Worm (Caenorhabditis elegans): Measurements from ENCODE around the gene T20D4.10.
"Not testable (repeated sequence)": the region's sequence is repeated elsewhere in the genome, so short reads cannot be mapped to it uniquely, and the experiment has no call there.

The T20D4.10 gene

DNA sequence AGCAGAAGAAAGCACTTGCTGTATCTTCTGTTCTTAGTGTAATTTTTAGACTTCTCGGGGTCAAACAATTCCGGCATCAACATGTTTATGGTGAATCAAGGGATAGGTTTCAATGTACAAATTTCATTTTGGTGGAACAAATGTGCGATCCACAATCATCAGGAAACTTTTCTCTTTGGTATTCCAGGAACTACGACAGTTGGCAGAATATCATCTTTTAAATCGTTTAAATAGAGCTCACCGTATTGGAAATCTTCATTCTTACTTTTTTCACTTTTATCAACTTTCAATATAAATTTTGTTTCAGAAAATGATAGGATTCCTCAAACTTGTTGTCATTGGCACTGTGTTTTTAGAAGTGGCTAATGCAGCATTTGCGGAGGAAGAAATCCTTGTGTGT, 3.3 kb upstream of the T20D4.10 start, which contains the start of gene T20D4.12:
Gene T20D4.12 (plus strand): TSS at position 301 of the 400 bp plus-strand sequence.
- not testable (repeated sequence) for TF ChIP-seq dao-5, him-1, W03F9.2 (tag; optimal IDR thresholded peaks at IDR 0.05)

DNA sequence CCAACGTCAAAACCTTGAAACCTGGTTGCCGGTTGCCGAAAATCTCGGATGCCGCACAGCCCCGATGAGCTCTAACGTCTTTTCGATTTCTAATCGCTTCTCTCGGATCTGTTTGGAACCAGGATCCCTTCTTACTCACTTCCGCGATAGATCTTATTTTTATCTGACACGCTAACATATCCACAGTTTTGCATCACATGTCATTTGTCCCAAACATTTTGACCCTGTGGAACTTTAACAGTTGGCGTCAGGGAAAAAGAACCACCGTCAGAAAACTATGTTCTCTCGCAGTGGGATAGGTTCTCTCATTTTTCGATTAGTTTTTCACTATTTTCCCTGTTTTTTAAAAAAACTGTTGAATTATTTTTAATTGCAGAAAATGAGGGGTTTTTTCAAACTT, 1.7 kb upstream of the T20D4.10 start, which contains the start of gene T20D4.11:
Gene T20D4.11 (plus strand): TSS at position 377 of the 400 bp plus-strand sequence.
- no peak for TF ChIP-seq him-1 (tag; optimal IDR thresholded peaks at IDR 0.05)
- no peak for TF ChIP-seq dao-5 (tag; optimal IDR thresholded peaks at IDR 0.05)
- no peak for TF ChIP-seq W03F9.2 (tag; optimal IDR thresholded peaks at IDR 0.05)

DNA sequence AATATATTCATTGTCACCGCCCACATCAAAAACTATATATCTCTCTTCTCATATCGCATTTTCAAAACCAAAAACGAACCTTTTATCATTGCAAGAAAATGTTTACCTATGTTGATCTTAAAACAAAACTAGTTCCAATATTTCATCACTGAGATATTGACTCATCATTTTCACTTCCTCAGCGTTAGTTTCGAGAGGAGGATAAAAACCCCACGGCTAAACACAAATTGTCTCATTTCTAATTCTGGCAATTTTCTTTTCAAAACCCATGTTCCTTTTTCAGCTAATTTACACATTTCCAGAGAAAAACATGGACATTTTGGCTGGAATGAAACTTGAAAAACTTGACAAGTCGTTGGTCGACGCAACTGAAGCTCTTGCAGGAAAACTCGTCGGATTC, 8.6 kb downstream of the T20D4.10 start, which contains the start of gene T20D4.7:
Gene T20D4.7 (plus strand): TSS at position 301 of the 400 bp plus-strand sequence.
- TF ChIP-seq W03F9.2 (tag; optimal IDR thresholded peaks at IDR 0.05) (no peak), dao-5 (tag; optimal IDR thresholded peaks at IDR 0.05) (no peak), him-1 (tag; optimal IDR thresholded peaks at IDR 0.05) (no peak)

DNA sequence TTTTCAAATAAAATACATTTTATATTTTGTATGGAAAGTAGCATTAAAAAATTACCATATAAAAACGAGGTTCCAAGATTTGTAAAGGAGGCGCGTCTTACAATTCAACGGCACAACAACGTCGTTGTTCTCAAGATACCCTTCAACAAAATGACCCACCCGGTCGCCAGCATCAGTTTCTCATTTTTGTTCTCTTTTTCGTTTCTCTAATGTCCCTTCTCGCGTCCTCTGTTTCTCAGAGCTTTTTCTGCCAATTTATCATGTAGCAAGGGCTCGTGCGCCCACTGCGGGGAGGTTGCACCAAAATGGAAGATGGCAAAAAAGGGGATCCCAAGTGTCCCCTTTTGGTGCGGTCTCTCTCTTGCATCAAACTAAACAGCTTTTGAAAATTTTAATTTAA, 9.4 kb downstream of the T20D4.10 start:
- TF ChIP-seq him-1 (tag; optimal IDR thresholded peaks at IDR 0.05) (no peak), dao-5 (tag; optimal IDR thresholded peaks at IDR 0.05) (no peak), W03F9.2 (tag; optimal IDR thresholded peaks at IDR 0.05) (no peak)

DNA sequence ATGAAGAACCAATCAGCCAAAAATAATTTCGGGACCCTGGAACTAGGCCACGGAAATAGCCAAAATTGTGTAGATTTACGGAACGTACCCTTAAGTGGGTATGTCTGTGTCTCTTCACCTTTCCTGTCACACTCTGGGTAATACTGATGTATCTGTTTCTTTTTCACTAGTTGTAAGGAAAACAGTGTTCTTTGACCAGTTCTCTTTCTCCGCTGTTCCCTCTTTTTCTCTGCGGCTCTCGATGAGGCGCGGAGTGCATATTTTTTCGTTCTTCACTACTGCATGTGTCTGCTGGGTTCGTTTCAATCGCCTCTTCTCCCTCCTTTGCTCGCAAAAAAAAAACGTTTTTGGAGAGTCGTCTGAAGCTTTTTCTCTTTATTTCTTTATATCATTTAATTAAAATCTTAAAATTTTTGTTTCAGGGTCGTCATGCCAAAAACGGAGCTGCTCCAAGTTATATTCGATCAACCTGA, 10.1 kb downstream of the T20D4.10 start, which contains the start of gene arrd-22:
Gene arrd-22 (plus strand): TSS at position 423 of the 473 bp plus-strand sequence.
- TF ChIP-seq him-1 (tag; optimal IDR thresholded peaks at IDR 0.05), result no peak
- no peak for TF ChIP-seq dao-5 (tag; optimal IDR thresholded peaks at IDR 0.05)

DNA sequence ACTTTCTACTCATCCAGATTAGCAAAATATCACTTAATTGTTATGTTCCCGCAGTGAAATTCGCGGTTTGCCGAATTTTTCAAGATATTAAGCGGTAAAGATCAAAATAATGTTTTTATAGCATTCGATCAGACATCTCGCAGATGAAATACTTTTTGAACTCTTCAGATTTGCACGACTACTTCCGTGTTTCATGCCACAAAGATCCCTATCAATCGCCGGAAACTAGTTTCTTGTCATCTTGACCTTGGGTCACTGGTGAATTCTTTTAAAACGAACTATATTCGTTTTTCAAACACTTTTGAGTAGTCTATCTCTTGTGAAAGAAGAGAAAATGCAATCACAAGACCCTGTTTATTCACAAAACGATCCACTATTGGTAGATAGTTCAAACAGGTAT, 13.0 kb downstream of the T20D4.10 start, which contains the start of gene txt-11:
Gene txt-11 (plus strand): TSS at position 301 of the 400 bp plus-strand sequence.
- TF ChIP-seq dao-5 (tag; optimal IDR thresholded peaks at IDR 0.05) (no peak), W03F9.2 (tag; optimal IDR thresholded peaks at IDR 0.05) (no peak), him-1 (tag; optimal IDR thresholded peaks at IDR 0.05) (no peak)

DNA sequence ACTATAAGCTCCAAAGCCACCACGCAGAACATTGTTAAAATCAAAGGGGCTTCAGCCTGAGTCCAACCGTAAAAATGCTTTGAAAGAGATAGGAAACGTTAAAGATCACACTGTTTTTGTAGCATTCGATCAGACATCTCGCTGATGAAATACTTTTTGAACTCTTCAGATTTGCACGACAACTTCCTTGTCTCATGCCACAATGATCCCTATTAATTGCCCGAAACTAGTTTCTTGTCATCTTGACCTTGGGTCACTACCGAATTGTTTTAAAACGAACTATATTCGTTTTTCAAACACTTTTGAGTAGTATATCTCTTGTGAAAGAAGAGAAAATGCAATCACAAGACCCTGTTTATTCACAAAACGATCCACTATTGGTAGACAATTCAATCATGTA, 17.9 kb downstream of the T20D4.10 start, which contains the start of gene T20D4.3:
Gene T20D4.3 (plus strand): TSS at position 301 of the 400 bp plus-strand sequence.
- TF ChIP-seq him-1 (tag; optimal IDR thresholded peaks at IDR 0.05) (no peak), dao-5 (tag; optimal IDR thresholded peaks at IDR 0.05) (no peak), W03F9.2 (tag; optimal IDR thresholded peaks at IDR 0.05) (no peak)

DNA sequence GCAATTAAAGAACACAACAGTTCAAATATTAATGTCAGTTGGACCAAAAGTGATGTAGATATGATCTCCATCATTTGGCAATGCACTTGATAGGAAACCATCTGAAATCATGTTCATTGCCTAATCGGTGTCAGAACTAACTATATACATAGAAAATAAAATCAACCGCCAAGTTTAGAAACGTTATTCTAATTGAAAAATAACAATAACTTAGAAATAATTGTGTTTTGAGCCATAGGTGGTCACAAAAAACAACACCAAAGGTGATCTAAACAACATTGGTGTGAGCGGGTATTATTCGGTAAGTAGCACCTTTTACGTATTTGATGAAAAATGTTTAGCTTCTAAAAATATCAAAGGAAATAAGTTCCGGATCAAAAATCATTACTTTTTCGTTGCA, 24.3 kb downstream of the T20D4.10 start, which contains the start of gene srab-21:
Gene srab-21 (minus strand): TSS at position 101 of the 400 bp plus-strand sequence.
- TF ChIP-seq dao-5 (tag; optimal IDR thresholded peaks at IDR 0.05), result no peak
- TF ChIP-seq W03F9.2 (tag; optimal IDR thresholded peaks at IDR 0.05), result no peak
- no peak for TF ChIP-seq him-1 (tag; optimal IDR thresholded peaks at IDR 0.05)

DNA sequence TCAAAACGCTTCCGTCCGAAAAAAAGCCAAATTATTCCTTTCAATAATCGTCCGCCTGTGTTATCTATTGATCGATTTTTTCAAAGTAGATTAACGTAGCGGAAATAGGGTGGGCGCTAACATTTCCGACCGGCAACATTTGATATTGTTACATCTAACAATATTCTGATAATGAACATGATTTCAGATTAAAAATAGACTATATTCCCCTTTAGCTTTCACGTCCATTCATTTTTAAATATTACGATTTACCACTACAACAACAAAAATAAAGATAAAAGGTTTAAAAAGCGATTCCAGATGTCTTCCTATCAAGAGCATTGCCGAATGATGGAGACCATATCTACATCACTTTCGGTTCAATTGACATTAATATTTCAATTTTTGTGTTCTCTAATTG, 26.0 kb downstream of the T20D4.10 start, which contains the start of gene srab-22:
Gene srab-22 (plus strand): TSS at position 301 of the 400 bp plus-strand sequence.
- TF ChIP-seq dao-5 (tag; optimal IDR thresholded peaks at IDR 0.05) (no peak), him-1 (tag; optimal IDR thresholded peaks at IDR 0.05) (no peak), W03F9.2 (tag; optimal IDR thresholded peaks at IDR 0.05) (no peak)

DNA sequence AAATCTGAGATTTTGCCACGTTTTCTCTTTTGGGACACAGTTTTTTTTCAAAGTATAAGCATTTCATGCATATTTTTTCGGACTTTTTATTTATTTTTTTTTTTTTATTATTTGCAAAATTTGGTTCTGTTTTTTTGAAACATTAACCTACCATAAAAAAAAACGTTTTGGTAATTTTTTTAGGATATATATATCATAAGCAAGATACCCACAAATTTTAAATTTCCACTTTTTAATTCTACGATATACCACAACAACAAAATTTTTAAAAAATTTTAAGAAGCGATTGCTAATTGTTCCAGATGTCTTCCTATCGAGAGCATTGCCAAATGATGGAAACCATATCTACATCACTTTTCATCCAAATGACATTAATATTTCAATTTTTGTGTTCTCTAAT, 28.6 kb downstream of the T20D4.10 start, which contains the start of gene srab-20:
Gene srab-20 (plus strand): TSS at position 301 of the 400 bp plus-strand sequence.
- no peak for TF ChIP-seq him-1 (tag; optimal IDR thresholded peaks at IDR 0.05)
- TF ChIP-seq W03F9.2 (tag; optimal IDR thresholded peaks at IDR 0.05), result no peak
- no peak for TF ChIP-seq dao-5 (tag; optimal IDR thresholded peaks at IDR 0.05)

DNA sequence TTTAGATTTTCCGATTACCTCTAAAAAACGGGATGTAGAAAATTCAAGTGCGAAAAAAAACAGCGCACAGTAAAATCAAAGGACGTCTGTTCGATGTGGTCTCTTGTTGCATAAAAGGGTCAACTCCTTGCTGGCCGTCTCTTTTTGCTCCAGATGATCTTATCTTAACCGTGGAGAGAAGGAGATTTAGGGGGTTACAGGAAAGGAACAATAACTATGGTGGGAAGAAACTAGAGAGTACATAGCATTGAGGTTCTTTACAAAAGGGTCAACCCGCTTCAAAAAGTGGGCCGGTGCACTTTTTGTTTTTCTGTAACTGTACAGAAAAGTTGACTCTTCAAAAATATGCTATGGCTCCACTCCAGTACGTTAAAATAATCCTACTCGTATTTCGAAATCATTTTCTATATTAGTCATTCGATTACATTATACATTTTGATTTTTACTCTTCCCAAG, 31.5 kb downstream of the T20D4.10 start, which contains the start of the genes T20D4.19 and srj-9:
Gene T20D4.19 (minus strand): TSS at position 101 of the 456 bp plus-strand sequence.
Gene srj-9 (plus strand): TSS at position 406 of the 456 bp plus-strand sequence.
- TF ChIP-seq W03F9.2 (tag; optimal IDR thresholded peaks at IDR 0.05), result no peak
- TF ChIP-seq dao-5 (tag; optimal IDR thresholded peaks at IDR 0.05), result no peak
- no peak for TF ChIP-seq him-1 (tag; optimal IDR thresholded peaks at IDR 0.05)

DNA sequence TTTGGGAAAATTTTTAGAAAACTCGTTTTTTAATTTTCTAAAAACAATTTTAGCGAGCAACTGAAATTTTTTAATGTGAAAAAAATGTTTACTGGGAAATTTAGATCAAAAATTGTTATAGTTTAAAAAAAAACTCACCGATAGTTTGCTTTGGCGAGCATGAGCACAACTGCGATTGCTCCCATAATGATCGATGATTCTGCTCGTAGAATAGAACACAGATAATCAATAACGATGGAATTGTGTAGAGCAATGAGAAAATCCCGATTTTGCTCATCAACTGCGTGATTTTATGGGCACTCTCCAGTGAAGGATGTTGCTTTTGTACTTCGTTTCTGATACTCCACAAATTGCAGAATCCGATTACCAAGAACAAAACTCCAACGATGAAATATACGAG, 42.6 kb downstream of the T20D4.10 start:
- TF ChIP-seq dao-5 (tag; optimal IDR thresholded peaks at IDR 0.05), result no peak
- no peak for TF ChIP-seq W03F9.2 (tag; optimal IDR thresholded peaks at IDR 0.05)
- no peak for TF ChIP-seq him-1 (tag; optimal IDR thresholded peaks at IDR 0.05)

DNA sequence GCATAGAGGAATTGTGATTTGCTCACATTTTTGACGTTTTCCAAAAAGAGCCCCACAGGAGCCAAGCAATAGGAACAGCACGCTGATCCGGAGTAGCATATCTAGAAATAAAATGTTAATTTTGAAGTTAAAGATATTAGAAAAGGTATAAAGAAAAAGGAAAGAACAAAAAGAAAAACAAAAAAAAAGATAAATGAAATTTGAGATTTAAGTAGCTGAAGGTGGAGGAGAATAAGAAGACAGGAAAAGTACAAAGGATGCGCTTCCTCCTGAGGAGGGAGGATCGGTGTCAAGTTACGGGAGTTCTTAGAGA, 44.7 kb downstream of the T20D4.10 start, which contains the start of gene cfz-2:
Gene cfz-2 (minus strand): TSS at position 101 of the 313 bp plus-strand sequence.
- TF ChIP-seq W03F9.2 (tag; optimal IDR thresholded peaks at IDR 0.05) (no peak), him-1 (tag; optimal IDR thresholded peaks at IDR 0.05) (no peak), dao-5 (tag; optimal IDR thresholded peaks at IDR 0.05) (no peak)

DNA sequence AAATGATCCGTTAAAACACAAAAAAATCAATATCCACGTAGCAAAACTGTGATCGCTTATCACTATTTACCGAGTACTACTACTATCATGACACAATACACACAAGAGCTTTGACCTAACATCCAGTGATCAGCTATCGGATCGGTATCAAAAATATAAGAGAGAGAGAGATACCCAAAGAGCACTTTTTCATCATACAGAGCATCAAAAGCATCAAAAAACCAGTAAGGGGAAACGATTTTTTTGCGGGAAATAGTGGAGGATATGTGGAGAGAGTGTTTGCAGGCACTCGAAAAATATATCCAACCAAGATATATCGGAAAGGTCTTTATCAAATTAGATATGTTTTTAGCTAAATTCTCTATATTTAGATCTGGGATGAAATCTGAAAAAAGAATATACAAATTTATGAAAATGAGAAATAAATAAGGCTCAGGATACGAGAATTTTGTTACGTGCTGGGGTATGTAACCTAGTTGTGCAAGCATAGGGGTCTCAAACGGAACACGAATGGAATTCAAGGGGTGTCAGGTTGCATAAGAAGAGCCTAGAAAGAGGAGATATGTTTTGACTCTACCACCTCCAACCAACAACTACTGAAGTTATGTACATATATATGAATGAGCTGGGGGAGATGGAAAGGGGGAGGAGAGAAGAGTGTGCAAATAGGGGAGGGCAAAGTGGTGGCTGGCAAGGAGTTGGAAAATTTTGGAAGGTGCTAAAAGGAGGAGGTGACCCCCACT, 45.2 kb downstream of the T20D4.10 start:
- no peak for TF ChIP-seq W03F9.2 (tag; optimal IDR thresholded peaks at IDR 0.05)
- TF ChIP-seq him-1 (tag; optimal IDR thresholded peaks at IDR 0.05), result no peak
- TF ChIP-seq dao-5 (tag; optimal IDR thresholded peaks at IDR 0.05), result no peak

Data from whole organism, L4/young adult.